Fruit fly (Drosophila melanogaster) whole organism, prepupa: ENCODE measurements around the gene Cad99C.

ENCODE experiments used
- Blimp-1 ChIP-seq: fragments of 200-800 bp; sonication (Bioruptor generic); optimal IDR thresholded peaks from 3 replicates; lab custom pipeline; 2017; ENCODE audit warnings: missing biosample characterization, missing genetic modification characterization, mild to moderate bottlenecking, moderate library complexity, missing genetic modification reagents
- CG10669 ChIP-seq: fragments of 200-800 bp; sonication (Bioruptor generic); optimal IDR thresholded peaks from 3 replicates; lab custom pipeline; 2018; ENCODE audit warnings: missing biosample characterization, mild to moderate bottlenecking, missing genetic modification characterization, moderate library complexity
- CG11294 ChIP-seq: fragments of 200-800 bp; sonication (Bioruptor generic); IDR thresholded peaks from 2 replicates; pipeline ENCODE4 v1.3.6; 2022; ENCODE audit warnings: missing biosample characterization, missing genetic modification characterization
- CG11762 ChIP-seq: fragments of 200-800 bp; sonication (Bioruptor generic); optimal IDR thresholded peaks from 3 replicates; lab custom pipeline; 2016; ENCODE audit warnings: missing biosample characterization, missing genetic modification characterization; ENCODE audit not compliant: insufficient read depth
- CG11902 ChIP-seq: fragments of 200-800 bp; sonication (Bioruptor generic); optimal IDR thresholded peaks from 3 replicates; lab custom pipeline; 2016; ENCODE audit warnings: missing biosample characterization, missing genetic modification characterization
- CG15336 ChIP-seq: fragments of 200-800 bp; sonication (Bioruptor generic); IDR thresholded peaks from 2 replicates; pipeline ENCODE4 v1.3.6; 2022; ENCODE audit warnings: missing biosample characterization, missing genetic modification characterization
- CG1621 ChIP-seq: fragments of 200-800 bp; sonication (Bioruptor generic); optimal IDR thresholded peaks from 3 replicates; lab custom pipeline; 2018; ENCODE audit warnings: missing biosample characterization, mild to moderate bottlenecking, missing genetic modification characterization
- CG16779 ChIP-seq: fragments of 200-800 bp; sonication (Bioruptor generic); optimal IDR thresholded peaks from 3 replicates; lab custom pipeline; 2017; ENCODE audit warnings: missing biosample characterization, mild to moderate bottlenecking, missing genetic modification characterization
- CG3032 ChIP-seq: fragments of 200-800 bp; optimal IDR thresholded peaks from 2 replicates; lab custom pipeline; 2019; ENCODE audit warnings: missing biosample characterization, mild to moderate bottlenecking, missing genetic modification characterization, moderate library complexity
- CG31627 ChIP-seq: fragments of 200-800 bp; sonication (Bioruptor generic); optimal IDR thresholded peaks from 3 replicates; lab custom pipeline; 2016; ENCODE audit warnings: missing biosample characterization, missing genetic modification characterization
- CG32006 ChIP-seq: fragments of 200-800 bp; sonication (Bioruptor generic); optimal IDR thresholded peaks from 3 replicates; lab custom pipeline; 2017; ENCODE audit warnings: missing biosample characterization, mild to moderate bottlenecking, missing genetic modification characterization
- CG34406 ChIP-seq: fragments of 200-800 bp; sonication (Bioruptor generic); optimal IDR thresholded peaks from 3 replicates; lab custom pipeline; 2016; ENCODE audit warnings: missing biosample characterization, missing genetic modification characterization
- CG3919 ChIP-seq: fragments of 200-800 bp; sonication (Bioruptor generic); optimal IDR thresholded peaks from 3 replicates; lab custom pipeline; 2016; ENCODE audit warnings: missing biosample characterization, missing genetic modification characterization
- CG6163 ChIP-seq: fragments of 200-800 bp; sonication (Bioruptor generic); IDR thresholded peaks from 3 replicates; pipeline ENCODE4 v1.3.6; 2022; ENCODE audit warnings: missing biosample characterization, missing genetic modification characterization
- CG6276 ChIP-seq: fragments of 200-800 bp; sonication (Bioruptor generic); optimal IDR thresholded peaks from 2 replicates; lab custom pipeline; 2017; ENCODE audit warnings: missing biosample characterization, mild to moderate bottlenecking, missing genetic modification characterization
- CG6792 ChIP-seq: fragments of 200-800 bp; sonication (Bioruptor generic); optimal IDR thresholded peaks from 3 replicates; lab custom pipeline; 2016; ENCODE audit warnings: missing biosample characterization, missing genetic modification characterization
- CG6808 ChIP-seq: fragments of 200-800 bp; sonication (Bioruptor generic); optimal IDR thresholded peaks from 3 replicates; lab custom pipeline; 2017; ENCODE audit warnings: missing biosample characterization, missing genetic modification characterization, mild to moderate bottlenecking, moderate library complexity, missing genetic modification reagents
- CG6854 ChIP-seq: fragments of 200-800 bp; sonication (Bioruptor generic); optimal IDR thresholded peaks from 2 replicates; lab custom pipeline; 2017; ENCODE audit warnings: missing biosample characterization, mild to moderate bottlenecking, missing genetic modification characterization
- CG8119 ChIP-seq: fragments of 200-800 bp; sonication (Bioruptor generic); IDR thresholded peaks from 3 replicates; pipeline ENCODE4 v1.3.6; 2022; ENCODE audit warnings: missing biosample characterization, missing genetic modification characterization
- CG8319 ChIP-seq: fragments of 200-800 bp; sonication (Bioruptor generic); optimal IDR thresholded peaks from 3 replicates; lab custom pipeline; 2016; ENCODE audit warnings: missing biosample characterization, missing genetic modification characterization
- CG8632 ChIP-seq: fragments of 200-800 bp; sonication (Bioruptor generic); optimal IDR thresholded peaks from 3 replicates; lab custom pipeline; 2016; ENCODE audit warnings: missing biosample characterization, missing genetic modification characterization
- CG9139 ChIP-seq: fragments of 200-800 bp; sonication (Bioruptor generic); optimal IDR thresholded peaks from 3 replicates; lab custom pipeline; 2017; ENCODE audit warnings: missing biosample characterization, mild to moderate bottlenecking, missing genetic modification characterization
- Eip75B ChIP-seq: fragments of 200-800 bp; sonication (Bioruptor generic); optimal IDR thresholded peaks from 3 replicates; lab custom pipeline; 2016; ENCODE audit warnings: missing biosample characterization, missing genetic modification characterization
- Eip78C ChIP-seq: fragments of 200-800 bp; sonication (Bioruptor generic); peaks from one replicate; lab custom pipeline; 2016; ENCODE audit warnings: missing biosample characterization, missing genetic modification characterization
- Eip93F ChIP-seq: fragments of 200-800 bp; sonication (Bioruptor generic); optimal IDR thresholded peaks from 2 replicates; lab custom pipeline; 2016; ENCODE audit warnings: missing biosample characterization, mild to moderate bottlenecking, missing genetic modification characterization
- Ets21C ChIP-seq: fragments of 200-800 bp; sonication (Bioruptor generic); optimal IDR thresholded peaks from 3 replicates; lab custom pipeline; 2016; ENCODE audit warnings: missing biosample characterization, missing genetic modification characterization
- Ets96B ChIP-seq: fragments of 200-800 bp; optimal IDR thresholded peaks from 2 replicates; lab custom pipeline; 2019; ENCODE audit warnings: missing biosample characterization, mild to moderate bottlenecking, missing genetic modification characterization, moderate library complexity
- Gug ChIP-seq: fragments of 200-800 bp; sonication (Bioruptor generic); IDR thresholded peaks from 2 replicates; pipeline ENCODE4 v1.3.6; 2022; ENCODE audit warnings: missing biosample characterization, missing genetic modification characterization
- Hr39 ChIP-seq: fragments of 200-800 bp; sonication (Bioruptor generic); optimal IDR thresholded peaks from 2 replicates; lab custom pipeline; 2016; ENCODE audit warnings: missing biosample characterization, missing genetic modification characterization
- Hr4 ChIP-seq: fragments of 200-800 bp; sonication (Bioruptor generic); optimal IDR thresholded peaks from 3 replicates; lab custom pipeline; 2016; ENCODE audit warnings: missing biosample characterization, missing genetic modification characterization
- Lpt ChIP-seq: fragments of 200-800 bp; sonication (Bioruptor generic); optimal IDR thresholded peaks from 3 replicates; lab custom pipeline; 2016; ENCODE audit warnings: missing biosample characterization, missing genetic modification characterization
- Met ChIP-seq: fragments of 200-800 bp; sonication (Bioruptor generic); optimal IDR thresholded peaks from 3 replicates; lab custom pipeline; 2016; ENCODE audit warnings: missing biosample characterization, missing genetic modification characterization
- OdsH ChIP-seq: fragments of 200-800 bp; sonication (Bioruptor generic); optimal IDR thresholded peaks from 3 replicates; lab custom pipeline; 2016; ENCODE audit warnings: missing biosample characterization, missing genetic modification characterization
- Smox ChIP-seq: fragments of 200-800 bp; sonication (Bioruptor generic); optimal IDR thresholded peaks from 3 replicates; lab custom pipeline; 2016; ENCODE audit warnings: missing biosample characterization, missing genetic modification characterization
- Sox102F ChIP-seq: fragments of 200-800 bp; sonication (Bioruptor generic); optimal IDR thresholded peaks from 2 replicates; lab custom pipeline; 2016; ENCODE audit warnings: missing biosample characterization, mild to moderate bottlenecking, missing genetic modification characterization
- Sox14 ChIP-seq: fragments of 200-800 bp; sonication (Bioruptor generic); optimal IDR thresholded peaks from 3 replicates; lab custom pipeline; 2016; ENCODE audit warnings: missing biosample characterization, missing genetic modification characterization
- Sox15 ChIP-seq: fragments of 200-800 bp; sonication (Bioruptor generic); optimal IDR thresholded peaks from 3 replicates; lab custom pipeline; 2016; ENCODE audit warnings: missing biosample characterization, missing genetic modification characterization
- achi ChIP-seq: fragments of 200-800 bp; sonication (Bioruptor generic); optimal IDR thresholded peaks from 3 replicates; lab custom pipeline; 2016; ENCODE audit warnings: missing biosample characterization, missing genetic modification characterization
- acj6 ChIP-seq: fragments of 200-800 bp; sonication (Bioruptor generic); optimal IDR thresholded peaks from 3 replicates; lab custom pipeline; 2016; ENCODE audit warnings: missing biosample characterization, missing genetic modification characterization
- dac ChIP-seq: fragments of 200-800 bp; sonication (Bioruptor generic); optimal IDR thresholded peaks from 2 replicates; lab custom pipeline; 2017; ENCODE audit warnings: missing biosample characterization, mild to moderate bottlenecking, missing genetic modification characterization
- dsx ChIP-seq: fragments of 200-800 bp; optimal IDR thresholded peaks from 3 replicates; lab custom pipeline; 2019; ENCODE audit warnings: missing biosample characterization, mild to moderate bottlenecking, missing genetic modification characterization, moderate library complexity; ENCODE audit not compliant: poor library complexity, severe bottlenecking
- eg ChIP-seq: fragments of 200-800 bp; sonication (Bioruptor generic); IDR thresholded peaks from 3 replicates; pipeline ENCODE4 v1.3.6; 2022; ENCODE audit warnings: missing biosample characterization, missing genetic modification characterization
- esn ChIP-seq: fragments of 200-800 bp; sonication (Bioruptor generic); optimal IDR thresholded peaks from 2 replicates; lab custom pipeline; 2016; ENCODE audit warnings: missing biosample characterization, mild to moderate bottlenecking, missing genetic modification characterization, moderate library complexity
- fd59A ChIP-seq: fragments of 200-800 bp; sonication (Bioruptor generic); optimal IDR thresholded peaks from 2 replicates; lab custom pipeline; 2017; ENCODE audit warnings: missing biosample characterization, mild to moderate bottlenecking, missing genetic modification characterization, missing genetic modification reagents
- fd85E ChIP-seq: fragments of 200-800 bp; sonication (Bioruptor generic); optimal IDR thresholded peaks from 3 replicates; lab custom pipeline; 2016; ENCODE audit warnings: missing biosample characterization, missing genetic modification characterization
- lz ChIP-seq: fragments of 200-800 bp; sonication (Bioruptor generic); optimal IDR thresholded peaks from 3 replicates; lab custom pipeline; 2016; ENCODE audit warnings: missing biosample characterization, missing genetic modification characterization
- pdm3 ChIP-seq: fragments of 200-800 bp; sonication (Bioruptor generic); optimal IDR thresholded peaks from 3 replicates; lab custom pipeline; 2016; ENCODE audit warnings: missing biosample characterization, missing genetic modification characterization
- salr ChIP-seq, 2 experiments: fragments of 200-800 bp; sonication (Bioruptor generic); optimal IDR thresholded peaks; 3 replicates each; lab custom pipeline; 2016 to 2018; ENCODE audit warnings: missing biosample characterization in 2 of 2, missing genetic modification characterization in 2 of 2, mild to moderate bottlenecking in 1 of 2
- spab ChIP-seq: fragments of 200-800 bp; sonication (Bioruptor generic); optimal IDR thresholded peaks from 2 replicates; lab custom pipeline; 2017; ENCODE audit warnings: missing biosample characterization, mild to moderate bottlenecking, missing genetic modification characterization, missing genetic modification reagents
- svp ChIP-seq: fragments of 200-800 bp; sonication (Bioruptor generic); peaks from one replicate; lab custom pipeline; 2016; ENCODE audit warnings: missing biosample characterization, missing genetic modification characterization
- vri ChIP-seq: fragments of 200-800 bp; sonication (Bioruptor generic); optimal IDR thresholded peaks from 3 replicates; lab custom pipeline; 2016; ENCODE audit warnings: missing biosample characterization, mild to moderate bottlenecking, missing genetic modification characterization

Cad99C gene

DNA sequence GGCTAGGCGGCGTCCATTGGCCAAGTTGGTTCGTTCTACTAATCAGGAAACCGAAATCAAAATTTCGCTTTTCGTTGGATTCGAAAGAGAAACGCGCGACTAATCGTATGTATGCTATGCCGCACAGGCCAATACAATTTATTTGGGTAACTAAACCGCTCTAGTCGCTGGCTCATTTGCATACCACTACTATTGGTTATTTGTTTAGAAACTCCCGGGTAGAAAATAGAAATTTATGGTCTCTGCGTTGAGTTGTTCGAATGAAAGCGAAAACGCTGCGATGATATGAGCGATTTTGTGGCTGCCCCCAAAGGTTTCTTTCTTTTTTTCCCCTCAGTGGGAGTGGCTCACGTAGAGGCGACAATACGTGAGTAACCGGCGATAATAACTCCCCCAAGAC lies 51.6 kb downstream of the Cad99C start:
- TF ChIP-seq vri (GFP tag; lab: Kevin White, UChicago) (no peak), OdsH (GFP tag; lab: Kevin White, UChicago) (no peak), Eip78C (no peak), eg (GFP tag; lab: Robert Waterston, UW) (no peak)

DNA sequence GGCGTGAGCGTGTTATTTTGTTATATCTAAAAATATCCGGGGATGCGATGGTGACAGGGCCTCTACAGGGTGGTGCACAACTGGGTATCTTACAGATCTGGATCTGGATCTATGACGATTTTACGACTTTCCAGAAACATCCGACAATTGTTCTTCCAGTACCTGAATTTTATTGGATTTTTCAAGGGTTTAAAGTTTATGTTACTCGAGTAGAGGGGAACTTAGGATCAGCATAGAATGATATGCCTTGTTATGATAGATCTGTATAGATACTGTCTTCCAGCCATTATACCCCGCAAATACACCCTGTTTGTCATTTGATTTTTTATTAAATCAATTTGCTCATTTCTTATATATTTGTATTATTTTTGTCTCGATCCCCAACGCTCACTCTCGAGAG lies 52.9 kb downstream of the Cad99C start:
- no peak for TF ChIP-seq Sox15 (GFP tag; lab: Kevin White, UChicago)
- no peak for TF ChIP-seq CG11902 (GFP tag; lab: Kevin White, UChicago)
- TF ChIP-seq spab (GFP tag; lab: Kevin White, UChicago): no peak
- TF ChIP-seq CG6854 (GFP tag; lab: Kevin White, UChicago): no peak
- TF ChIP-seq dsx (GFP tag; lab: Kevin White, UChicago): no peak
- TF ChIP-seq CG10669 (GFP tag; lab: Kevin White, UChicago): no peak
- no peak for TF ChIP-seq CG11762 (GFP tag; lab: Kevin White, UChicago)
- no peak for TF ChIP-seq CG34406 (GFP tag; lab: Kevin White, UChicago)
- peak; percentile 72 for TF ChIP-seq CG11294 (GFP tag; lab: Robert Waterston, UW)
- no peak for TF ChIP-seq CG16779
- TF ChIP-seq Blimp-1 (GFP tag; lab: Kevin White, UChicago): no peak
- TF ChIP-seq Gug: peak; percentile 80
- TF ChIP-seq CG1621 (tag; lab: Kevin White, UChicago): no peak
- TF ChIP-seq acj6 (GFP tag; lab: Kevin White, UChicago): no peak
- TF ChIP-seq svp (GFP tag; lab: Kevin White, UChicago): no peak
- no peak for TF ChIP-seq CG3032
- TF ChIP-seq CG8319: no peak
- TF ChIP-seq CG32006: peak; percentile 60
- no peak for TF ChIP-seq Sox102F (GFP tag; lab: Kevin White, UChicago)
- TF ChIP-seq Eip75B (GFP tag; lab: Kevin White, UChicago): no peak
- TF ChIP-seq dac (GFP tag; lab: Kevin White, UChicago): no peak
- TF ChIP-seq Ets96B (tag; lab: Kevin White, UChicago): no peak
- TF ChIP-seq CG6163 (GFP tag; lab: Robert Waterston, UW): peak; percentile 34; the same call in 2 of the 3 replicates
- TF ChIP-seq CG9139 (GFP tag; lab: Kevin White, UChicago): no peak
- no peak for TF ChIP-seq fd59A (GFP tag; lab: Kevin White, UChicago)
- TF ChIP-seq Lpt (GFP tag; lab: Kevin White, UChicago): no peak
- peak in 1 of 2 experiments; percentile 25 for TF ChIP-seq salr (GFP tag; optimal IDR thresholded peaks at IDR 0.05; lab: Kevin White, UChicago)
- peak; percentile 73 for TF ChIP-seq Eip78C
- TF ChIP-seq CG8119 (GFP tag; lab: Robert Waterston, UW): peak; percentile 83
- TF ChIP-seq vri (GFP tag; lab: Kevin White, UChicago): no peak
- TF ChIP-seq CG6792: no peak
- no peak for TF ChIP-seq lz (GFP tag; lab: Kevin White, UChicago)
- peak; percentile 81 for TF ChIP-seq CG15336 (GFP tag; lab: Robert Waterston, UW)
- TF ChIP-seq CG6276 (GFP tag; lab: Kevin White, UChicago): peak; percentile 56
- TF ChIP-seq Smox: no peak
- TF ChIP-seq OdsH (GFP tag; lab: Kevin White, UChicago): peak; percentile 30
- TF ChIP-seq Met (GFP tag; lab: Kevin White, UChicago): no peak
- TF ChIP-seq CG31627: no peak
- TF ChIP-seq fd85E (GFP tag; lab: Kevin White, UChicago): no peak
- peak; percentile 19 for TF ChIP-seq pdm3 (GFP tag; lab: Kevin White, UChicago)
- TF ChIP-seq CG6808: no peak
- no peak for TF ChIP-seq Sox14
- peak; percentile 46 for TF ChIP-seq achi (GFP tag; lab: Kevin White, UChicago)
- TF ChIP-seq Hr39 (GFP tag; lab: Kevin White, UChicago): no peak
- TF ChIP-seq esn (GFP tag; lab: Kevin White, UChicago): no peak
- TF ChIP-seq Eip93F (GFP tag; lab: Kevin White, UChicago): no peak
- no peak for TF ChIP-seq Ets21C (GFP tag; lab: Kevin White, UChicago)
- peak; percentile 26 for TF ChIP-seq CG3919 (GFP tag; lab: Kevin White, UChicago)
- TF ChIP-seq Hr4: peak; percentile 79
- no peak for TF ChIP-seq CG8632 (GFP tag; lab: Kevin White, UChicago)
